Worm (Caenorhabditis elegans) whole organism, L4 larva: Measurements from ENCODE around the gene F22H10.1.

Experiments used
- D1046.2 ChIP-seq: fragments of 200-800 bp; sonication (Bioruptor generic); IDR thresholded peaks from 2 replicates; pipeline ENCODE4 v1.3.6; 2022; ENCODE audit warnings: missing genetic modification characterization, missing compliant biosample characterization
- F10B5.3 ChIP-seq: sonication (generic microtip); optimal IDR thresholded peaks from 2 replicates; lab custom pipeline; 2016; ENCODE audit warnings: mild to moderate bottlenecking, missing genetic modification characterization, missing compliant biosample characterization
- F49E8.2 ChIP-seq: sonication (generic microtip); optimal IDR thresholded peaks from 2 replicates; lab custom pipeline; 2016; ENCODE audit warnings: missing compliant biosample characterization, mild to moderate bottlenecking, missing genetic modification characterization, borderline replicate concordance
- Y75B8A.6 ChIP-seq: fragments of 200-800 bp; sonication (Bioruptor generic); IDR thresholded peaks from 2 replicates; pipeline ENCODE4 v1.3.6; 2022; ENCODE audit warnings: missing genetic modification reagents, missing genetic modification characterization, missing compliant biosample characterization
- aha-1 ChIP-seq: fragments of 150-350 bp; peaks from one replicate; lab custom pipeline; 2014; ENCODE audit warnings: missing biosample characterization, missing genetic modification characterization
- ceh-28 ChIP-seq: fragments of 150-350 bp; optimal IDR thresholded peaks from 2 replicates; lab custom pipeline; 2014; ENCODE audit warnings: missing biosample characterization, missing genetic modification reagents, missing genetic modification characterization
- ctbp-1 ChIP-seq: fragments of 200-800 bp; sonication (Bioruptor generic); IDR thresholded peaks from 2 replicates; pipeline ENCODE4 v1.3.6; 2022; ENCODE audit warnings: missing genetic modification reagents, missing genetic modification characterization, missing compliant biosample characterization
- daf-16 ChIP-seq, 3 experiments: sonication (generic microtip); optimal IDR thresholded peaks; 2 replicates each; lab custom pipeline; 2016 to 2017; ENCODE audit warnings: missing genetic modification characterization in 3 of 3, missing genetic modification reagents in 3 of 3, mild to moderate bottlenecking in 2 of 3, missing compliant biosample characterization in 2 of 3, missing biosample characterization in 1 of 3, moderate library complexity in 1 of 3
- daf-8 ChIP-seq: fragments of 200-800 bp; sonication (Bioruptor generic); IDR thresholded peaks from 2 replicates; pipeline ENCODE4 v1.3.6; 2022; ENCODE audit warnings: missing genetic modification characterization, missing compliant biosample characterization
- dmd-6 ChIP-seq: fragments of 200-800 bp; sonication (Bioruptor generic); IDR thresholded peaks from 2 replicates; pipeline ENCODE4 v1.3.6; 2022; ENCODE audit warnings: missing genetic modification reagents, missing genetic modification characterization, missing compliant biosample characterization
- dpl-1 ChIP-seq: fragments of 150-350 bp; optimal IDR thresholded peaks from 2 replicates; lab custom pipeline; 2014; ENCODE audit warnings: missing biosample characterization, missing genetic modification reagents, missing genetic modification characterization
- duxl-1 ChIP-seq: sonication (generic microtip); optimal IDR thresholded peaks from 2 replicates; lab custom pipeline; 2016; ENCODE audit warnings: mild to moderate bottlenecking, missing genetic modification characterization, moderate library complexity, missing compliant biosample characterization; ENCODE audit not compliant: poor library complexity
- dve-1 ChIP-seq: sonication (generic microtip); optimal IDR thresholded peaks from 2 replicates; lab custom pipeline; 2017; ENCODE audit warnings: antibody characterized with exemption, mild to moderate bottlenecking, missing genetic modification characterization, missing compliant biosample characterization; ENCODE audit not compliant: insufficient read depth
- egl-43 ChIP-seq: fragments of 200-800 bp; sonication (Bioruptor generic); IDR thresholded peaks from 2 replicates; pipeline ENCODE4 v1.3.6; 2022; ENCODE audit warnings: missing genetic modification reagents, missing genetic modification characterization, missing compliant biosample characterization
- fkh-10 ChIP-seq: fragments of 150-350 bp; optimal IDR thresholded peaks from 2 replicates; lab custom pipeline; 2014; ENCODE audit warnings: missing biosample characterization, missing genetic modification reagents, missing genetic modification characterization
- fos-1 ChIP-seq: fragments of 150-350 bp; optimal IDR thresholded peaks from 2 replicates; lab custom pipeline; 2014; ENCODE audit warnings: missing biosample characterization, missing genetic modification characterization
- gei-8 ChIP-seq: fragments of 200-800 bp; sonication (Bioruptor generic); optimal IDR thresholded peaks from 2 replicates; lab custom pipeline; 2018; ENCODE audit warnings: mild to moderate bottlenecking, missing genetic modification characterization, missing compliant biosample characterization
- hif-1 ChIP-seq, 2 experiments: sonication (generic microtip); optimal IDR thresholded peaks; 2 replicates each; lab custom pipeline; 2016 to 2017; ENCODE audit warnings: missing compliant biosample characterization in 2 of 2, missing genetic modification characterization in 2 of 2, missing genetic modification reagents in 2 of 2, missing genotype in 2 of 2, mild to moderate bottlenecking in 1 of 2
- hlh-30 ChIP-seq: sonication (generic microtip); optimal IDR thresholded peaks from 2 replicates; lab custom pipeline; 2017; ENCODE audit warnings: antibody characterized with exemption, mild to moderate bottlenecking, missing genetic modification characterization, missing compliant biosample characterization; ENCODE audit not compliant: insufficient read depth
- hmg-1.1 ChIP-seq: fragments of 200-800 bp; sonication (Bioruptor generic); IDR thresholded peaks from 2 replicates; pipeline ENCODE4 v1.3.6; 2022; ENCODE audit warnings: missing genetic modification reagents, missing genetic modification characterization, missing compliant biosample characterization
- lim-7 ChIP-seq: fragments of 200-800 bp; sonication (Bioruptor generic); IDR thresholded peaks from 2 replicates; pipeline ENCODE4 v1.3.6; 2022; ENCODE audit warnings: missing genetic modification characterization, missing compliant biosample characterization
- lin-29 ChIP-seq: fragments of 200-800 bp; sonication (Bioruptor generic); IDR thresholded peaks from 2 replicates; pipeline ENCODE4 v1.3.6; 2022; ENCODE audit warnings: missing genetic modification reagents, missing genetic modification characterization, missing compliant biosample characterization
- lin-38 ChIP-seq: fragments of 200-800 bp; sonication (Bioruptor generic); IDR thresholded peaks from 2 replicates; pipeline ENCODE4 v1.3.6; 2022; ENCODE audit warnings: missing genetic modification reagents, missing genetic modification characterization, missing compliant biosample characterization
- lin-39 ChIP-seq: fragments of 150-350 bp; optimal IDR thresholded peaks from 2 replicates; lab custom pipeline; 2014; ENCODE audit warnings: missing biosample characterization, missing genetic modification reagents, missing genetic modification characterization
- lir-3 ChIP-seq: sonication (generic microtip); optimal IDR thresholded peaks from 2 replicates; lab custom pipeline; 2016; ENCODE audit warnings: mild to moderate bottlenecking, missing genetic modification characterization, missing compliant biosample characterization
- mdl-1 ChIP-seq, 2 experiments: fragments of 150-350 bp in 1 of 2; sonication (generic microtip) in 1 of 2; optimal IDR thresholded peaks; 2 replicates each; lab custom pipeline; 2014 to 2017; ENCODE audit warnings: missing biosample characterization in 2 of 2, missing genetic modification characterization in 2 of 2
- mdt-29 ChIP-seq: fragments of 200-800 bp; sonication (Bioruptor generic); IDR thresholded peaks from 2 replicates; pipeline ENCODE4 v1.3.6; 2022; ENCODE audit warnings: missing genetic modification reagents, missing genetic modification characterization, missing compliant biosample characterization
- mes-2 ChIP-seq: sonication (generic microtip); optimal IDR thresholded peaks from 2 replicates; lab custom pipeline; 2016; ENCODE audit warnings: missing genotype, mild to moderate bottlenecking, missing genetic modification characterization, missing compliant biosample characterization; ENCODE audit not compliant: poor library complexity, severe bottlenecking
- mxl-2 ChIP-seq: fragments of 200-800 bp; sonication (Bioruptor generic); conservative IDR thresholded peaks from 2 replicates; pipeline ENCODE4 v1.3.6; 2022; ENCODE audit warnings: missing genetic modification reagents, missing genetic modification characterization, missing compliant biosample characterization
- nhr-10 ChIP-seq: fragments of 150-350 bp; optimal IDR thresholded peaks from 2 replicates; lab custom pipeline; 2014; ENCODE audit warnings: missing biosample characterization, missing genetic modification characterization
- nhr-11 ChIP-seq: fragments of 150-350 bp; optimal IDR thresholded peaks from 2 replicates; lab custom pipeline; 2014; ENCODE audit warnings: missing biosample characterization, missing genetic modification characterization
- nhr-25 ChIP-seq: sonication (generic microtip); optimal IDR thresholded peaks from 2 replicates; lab custom pipeline; 2017; ENCODE audit warnings: missing genetic modification characterization, mild to moderate bottlenecking, missing compliant biosample characterization, antibody characterized with exemption, moderate library complexity, borderline replicate concordance; ENCODE audit not compliant: insufficient read depth
- nhr-42 ChIP-seq: fragments of 200-800 bp; sonication (Bioruptor generic); IDR thresholded peaks from 2 replicates; pipeline ENCODE4 v1.3.6; 2022; ENCODE audit warnings: missing genetic modification characterization, missing compliant biosample characterization
- nhr-6 ChIP-seq: fragments of 150-350 bp; optimal IDR thresholded peaks from 2 replicates; lab custom pipeline; 2014; ENCODE audit warnings: missing biosample characterization, missing genetic modification characterization
- saeg-2 ChIP-seq: fragments of 200-800 bp; sonication (Bioruptor generic); IDR thresholded peaks from 2 replicates; pipeline ENCODE4 v1.3.6; 2022; ENCODE audit warnings: missing genetic modification reagents, missing genetic modification characterization, missing compliant biosample characterization
- set-16 ChIP-seq: fragments of 200-800 bp; sonication (Bioruptor generic); IDR thresholded peaks from 2 replicates; pipeline ENCODE4 v1.3.6; 2022; ENCODE audit warnings: missing genetic modification reagents, missing genetic modification characterization, missing compliant biosample characterization
- snpc-1.2 ChIP-seq: fragments of 200-800 bp; sonication (Bioruptor generic); IDR thresholded peaks from 2 replicates; pipeline ENCODE4 v1.3.6; 2022; ENCODE audit warnings: missing genetic modification reagents, missing genetic modification characterization, missing compliant biosample characterization
- snpc-4 ChIP-seq: fragments of 150-350 bp; optimal IDR thresholded peaks from 2 replicates; lab custom pipeline; 2014; ENCODE audit warnings: missing biosample characterization, missing genetic modification characterization
- spr-3 ChIP-seq: fragments of 200-800 bp; sonication (Bioruptor generic); optimal IDR thresholded peaks from 2 replicates; lab custom pipeline; 2018; ENCODE audit warnings: mild to moderate bottlenecking, missing genetic modification characterization, missing compliant biosample characterization
- tag-97 ChIP-seq: fragments of 200-800 bp; sonication (Bioruptor generic); IDR thresholded peaks from 2 replicates; pipeline ENCODE4 v1.3.6; 2022; ENCODE audit warnings: missing genetic modification characterization, missing compliant biosample characterization
- unc-130 ChIP-seq: sonication (generic microtip); optimal IDR thresholded peaks from 2 replicates; lab custom pipeline; 2016; ENCODE audit warnings: missing genetic modification reagents, missing genetic modification characterization, missing compliant biosample characterization
- unc-39 ChIP-seq: sonication (generic microtip); optimal IDR thresholded peaks from 2 replicates; lab custom pipeline; 2017; ENCODE audit warnings: missing biosample characterization, missing genetic modification characterization
- unc-62 ChIP-seq, 3 experiments: fragments of 150-350 bp in 1 of 3; sonication (generic microtip); optimal IDR thresholded peaks in 2 of 3; peaks in 1 of 3; 1 replicate in 1 of 3; 2 replicates in 2 of 3; lab custom pipeline; 2014 to 2017; ENCODE audit warnings: missing biosample characterization in 3 of 3, missing genetic modification characterization in 3 of 3, missing genetic modification reagents in 3 of 3, missing genotype in 1 of 3
- vab-7 ChIP-seq: fragments of 200-800 bp; sonication (Bioruptor generic); IDR thresholded peaks from 2 replicates; pipeline ENCODE4 v1.3.6; 2022; ENCODE audit warnings: missing genetic modification reagents, missing genetic modification characterization, missing compliant biosample characterization
- zag-1 ChIP-seq: fragments of 150-350 bp; optimal IDR thresholded peaks from 2 replicates; lab custom pipeline; 2014; ENCODE audit warnings: missing biosample characterization, missing genetic modification characterization
- zip-2 ChIP-seq: fragments of 150-350 bp; optimal IDR thresholded peaks from 2 replicates; lab custom pipeline; 2014; ENCODE audit warnings: missing biosample characterization, missing genetic modification characterization

Gene F22H10.1

DNA sequence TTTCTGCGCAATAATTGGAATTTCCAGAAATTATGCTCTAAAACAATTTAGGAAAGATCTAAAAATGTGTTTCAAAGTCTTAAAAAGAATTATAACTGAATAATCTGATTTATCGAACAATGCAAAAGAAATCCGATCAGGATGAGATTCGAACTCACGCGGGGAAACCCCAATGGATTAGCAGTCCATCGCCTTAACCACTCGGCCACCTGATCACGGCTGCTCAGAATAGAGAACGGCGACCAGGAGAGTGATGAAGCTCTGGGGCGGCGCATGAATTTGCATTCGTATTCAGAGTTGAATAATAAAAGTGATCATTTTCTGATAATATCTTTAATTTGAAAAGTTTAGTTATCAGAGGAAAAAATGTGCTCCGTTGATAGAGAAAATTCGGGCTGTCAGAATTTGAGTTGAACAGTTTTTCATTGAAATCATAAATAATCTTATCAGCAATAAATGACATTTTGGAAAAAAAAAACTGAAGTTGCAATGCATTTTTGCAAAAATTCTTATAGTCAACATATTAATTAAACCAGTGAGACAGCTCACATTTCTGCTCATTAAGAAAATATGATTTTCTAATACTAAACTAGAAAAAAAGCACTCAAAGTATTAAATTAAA is 12.3 kb upstream of the F22H10.1 start:
- TF ChIP-seq spr-3 (no peak), lin-38 (GFP tag; lab: Robert Waterston, UW) (no peak), lim-7 (GFP tag; lab: Robert Waterston, UW) (peak; percentile 56; the same call in 1 of the 2 replicates), F49E8.2 (no peak), vab-7 (GFP tag; lab: Robert Waterston, UW) (0 out of 2 replicates have a peak, but pooled peaks have one; percentile 12), egl-43 (0 out of 2 replicates have a peak, but pooled peaks have one; percentile 31), daf-16 (GFP tag; optimal IDR thresholded peaks at IDR 0.05; lab: Kevin White, UChicago) (no peak), daf-16 (tag; optimal IDR thresholded peaks at IDR 0.05; lab: Kevin White, UChicago) (peak; percentile 5), mes-2 (tag; lab: Kevin White, UChicago) (peak; percentile 22), dmd-6 (GFP tag; lab: Robert Waterston, UW) (peak; percentile 57), aha-1 (tag; lab: Kevin White, UChicago) (peak; percentile 50), lir-3 (tag; lab: Kevin White, UChicago) (no peak), unc-62 (GFP tag; optimal IDR thresholded peaks at IDR 0.05 in 1 of 2; lab: Kevin White, UChicago) (peak in 1 of 2 experiments; percentile 58), unc-62 (tag; optimal IDR thresholded peaks at IDR 0.05; lab: Kevin White, UChicago) (no peak), snpc-1.2 (GFP tag; lab: Robert Waterston, UW) (0 out of 2 replicates have a peak, but pooled peaks have one; percentile 50)
- TF ChIP-seq, all 104 proteins: peak for 9

DNA sequence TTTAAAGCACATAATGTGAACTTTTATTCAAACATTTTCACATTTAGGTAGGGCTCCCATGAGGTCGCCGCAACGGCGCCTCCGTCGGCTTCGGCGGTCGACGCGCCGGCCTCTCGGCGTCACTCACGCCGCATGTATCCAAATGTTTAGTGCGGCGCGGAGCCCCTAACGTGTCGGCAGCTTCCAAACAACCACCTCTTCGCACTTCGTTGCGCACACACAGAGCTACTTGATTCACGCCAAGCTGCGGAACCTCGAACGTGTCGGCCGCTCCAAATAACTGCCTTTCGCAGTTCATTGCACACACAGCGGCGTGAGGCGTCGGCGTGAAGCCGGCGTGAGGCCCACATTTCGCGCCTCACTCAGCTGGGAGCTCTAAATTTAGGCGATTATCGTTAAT is 11.2 kb upstream of the F22H10.1 start, which contains the start of gene F22H10.6:
Gene F22H10.6, minus strand, starts transcription at position 292 of the 400 bp plus-strand sequence.
- TF ChIP-seq nhr-11 (tag; lab: Kevin White, UChicago) (no peak), duxl-1 (tag; lab: Kevin White, UChicago) (no peak), set-16 (peak; percentile 85), tag-97 (no peak), vab-7 (GFP tag; lab: Robert Waterston, UW) (peak; percentile 27; the same call in 1 of the 2 replicates), mxl-2 (GFP tag; lab: Robert Waterston, UW) (no peak), nhr-6 (tag; lab: Kevin White, UChicago) (no peak), zag-1 (no peak), F10B5.3 (tag; lab: Kevin White, UChicago) (no peak), unc-130 (GFP tag; lab: Kevin White, UChicago) (no peak), unc-39 (no peak), Y75B8A.6 (GFP tag; lab: Robert Waterston, UW) (no peak), mdl-1 (tag; optimal IDR thresholded peaks at IDR 0.05; lab: Kevin White, UChicago) (no peak), egl-43 (peak; percentile 69; the same call in 1 of the 2 replicates), saeg-2 (GFP tag; lab: Robert Waterston, UW) (no peak), fkh-10 (no peak), nhr-10 (tag; lab: Kevin White, UChicago) (no peak), gei-8 (GFP tag; lab: Kevin White, UChicago) (no peak), snpc-4 (tag; lab: Kevin White, UChicago) (no peak), hlh-30 (tag; lab: Kevin White, UChicago) (no peak), nhr-42 (GFP tag; lab: Robert Waterston, UW) (0 out of 2 replicates have a peak, but pooled peaks have one; percentile 33), dve-1 (tag; lab: Kevin White, UChicago) (no peak), snpc-1.2 (GFP tag; lab: Robert Waterston, UW) (no peak), lin-39 (tag; lab: Kevin White, UChicago) (no peak), zip-2 (tag; lab: Kevin White, UChicago) (no peak), hmg-1.1 (GFP tag; lab: Robert Waterston, UW) (no peak), daf-8 (no peak), D1046.2 (GFP tag; lab: Robert Waterston, UW) (peak; percentile 55; the same call in 1 of the 2 replicates), lin-29 (GFP tag; lab: Robert Waterston, UW) (no peak), fos-1 (tag; lab: Kevin White, UChicago) (no peak), ctbp-1 (GFP tag; lab: Robert Waterston, UW) (no peak), lim-7 (GFP tag; lab: Robert Waterston, UW) (no peak), ceh-28 (tag; lab: Kevin White, UChicago) (no peak), dpl-1 (GFP tag; lab: Kevin White, UChicago) (no peak), hif-1 (tag; optimal IDR thresholded peaks at IDR 0.05; lab: Kevin White, UChicago) (no peak), aha-1 (tag; lab: Kevin White, UChicago) (no peak), mdt-29 (no peak), nhr-25 (no peak)
